Worm (Caenorhabditis elegans) whole organism, L3 larva: ENCODE results near the gene T28D6.4.

Experiments
- R02D3.7 ChIP-seq: fragments of 150-350 bp; optimal IDR thresholded peaks from 2 replicates; lab custom pipeline; 2014; ENCODE audit warnings: missing biosample characterization, missing genetic modification characterization
- ZK546.5 ChIP-seq: sonication (generic microtip); optimal IDR thresholded peaks from 2 replicates; lab custom pipeline; 2017; ENCODE audit warnings: missing biosample characterization, missing genetic modification characterization
- aly-2 ChIP-seq: fragments of 150-350 bp; optimal IDR thresholded peaks from 2 replicates; lab custom pipeline; 2014; ENCODE audit warnings: missing biosample characterization, missing genetic modification characterization
- ama-1 ChIP-seq: fragments of 150-350 bp; optimal IDR thresholded peaks from 2 replicates; lab custom pipeline; 2018
- ceh-16 ChIP-seq: sonication (generic microtip); optimal IDR thresholded peaks from 2 replicates; lab custom pipeline; 2017; ENCODE audit warnings: missing biosample characterization, missing genetic modification characterization
- ceh-28 ChIP-seq: fragments of 150-350 bp; optimal IDR thresholded peaks from 2 replicates; lab custom pipeline; 2014; ENCODE audit warnings: missing biosample characterization, missing genetic modification reagents, missing genetic modification characterization
- ceh-82 ChIP-seq: fragments of 150-350 bp; optimal IDR thresholded peaks from 2 replicates; lab custom pipeline; 2014; ENCODE audit warnings: missing biosample characterization, missing genetic modification characterization
- ceh-9 ChIP-seq: sonication (generic microtip); optimal IDR thresholded peaks from 2 replicates; lab custom pipeline; 2018; ENCODE audit warnings: missing biosample characterization, missing genetic modification characterization
- daf-12 ChIP-seq: fragments of 150-350 bp; optimal IDR thresholded peaks from 2 replicates; lab custom pipeline; 2014; ENCODE audit warnings: missing biosample characterization, missing genetic modification reagents, missing genetic modification characterization
- egl-27 ChIP-seq: sonication (generic microtip); optimal IDR thresholded peaks from 4 replicates; lab custom pipeline; 2017; ENCODE audit warnings: missing biosample characterization, missing genetic modification reagents, missing genetic modification characterization
- egl-5 ChIP-seq: fragments of 150-350 bp; optimal IDR thresholded peaks from 2 replicates; lab custom pipeline; 2017; ENCODE audit warnings: missing biosample characterization, missing genetic modification reagents, missing genetic modification characterization, inconsistent platforms
- elt-1 ChIP-seq: fragments of 150-350 bp; optimal IDR thresholded peaks from 2 replicates; lab custom pipeline; 2014; ENCODE audit warnings: missing biosample characterization, missing genetic modification characterization
- elt-2 ChIP-seq: sonication (generic microtip); optimal IDR thresholded peaks from 2 replicates; lab custom pipeline; 2016; ENCODE audit warnings: missing genetic modification reagents, mild to moderate bottlenecking, missing genetic modification characterization, missing compliant biosample characterization
- elt-3 ChIP-seq, 3 experiments: fragments of 150-350 bp in 1 of 3; sonication (generic microtip) in 2 of 3; optimal IDR thresholded peaks; 2 replicates in 2 of 3; 4 replicates in 1 of 3; lab custom pipeline; 2014 to 2017; ENCODE audit warnings: missing biosample characterization in 3 of 3, missing genetic modification characterization in 3 of 3
- eor-1 ChIP-seq, 2 experiments: fragments of 150-350 bp; optimal IDR thresholded peaks; 2 replicates each; lab custom pipeline; 2014 to 2018; ENCODE audit warnings: missing biosample characterization in 2 of 2, missing genetic modification characterization in 2 of 2
- fkh-10 ChIP-seq: sonication (generic microtip); optimal IDR thresholded peaks from 2 replicates; lab custom pipeline; 2017; ENCODE audit warnings: missing biosample characterization, missing genetic modification reagents, missing genetic modification characterization
- fkh-2 ChIP-seq: fragments of 150-350 bp; optimal IDR thresholded peaks from 2 replicates; lab custom pipeline; 2014; ENCODE audit warnings: missing biosample characterization, missing genetic modification reagents, missing genetic modification characterization
- fos-1 ChIP-seq: fragments of 150-350 bp; optimal IDR thresholded peaks from 2 replicates; lab custom pipeline; 2014; ENCODE audit warnings: missing biosample characterization, missing genetic modification characterization
- hmg-11 ChIP-seq: sonication (generic microtip); optimal IDR thresholded peaks from 2 replicates; lab custom pipeline; 2016; ENCODE audit warnings: missing genetic modification characterization, missing compliant biosample characterization
- jun-1 ChIP-seq: fragments of 150-350 bp; optimal IDR thresholded peaks from 2 replicates; lab custom pipeline; 2014; ENCODE audit warnings: missing biosample characterization, missing genetic modification reagents, missing genetic modification characterization
- lin-15B ChIP-seq: fragments of 150-350 bp; optimal IDR thresholded peaks from 2 replicates; lab custom pipeline; 2014; ENCODE audit warnings: missing biosample characterization, missing genetic modification characterization
- lin-39 ChIP-seq: fragments of 150-350 bp; optimal IDR thresholded peaks from 2 replicates; lab custom pipeline; 2018; ENCODE audit warnings: missing biosample characterization, missing genetic modification reagents, missing genetic modification characterization
- lsy-12 ChIP-seq: sonication (generic microtip); optimal IDR thresholded peaks from 2 replicates; lab custom pipeline; 2016; ENCODE audit warnings: mild to moderate bottlenecking, missing genetic modification characterization, missing compliant biosample characterization
- mdl-1 ChIP-seq: fragments of 150-350 bp; optimal IDR thresholded peaks from 2 replicates; lab custom pipeline; 2014; ENCODE audit warnings: missing biosample characterization, missing genetic modification characterization
- mml-1 ChIP-seq: fragments of 150-350 bp; sonication (generic microtip); optimal IDR thresholded peaks from 3 replicates; lab custom pipeline; 2014; ENCODE audit warnings: missing biosample characterization, missing genetic modification characterization
- nfya-1 ChIP-seq: sonication (generic microtip); optimal IDR thresholded peaks from 2 replicates; lab custom pipeline; 2017; ENCODE audit warnings: missing genetic modification characterization, mild to moderate bottlenecking, missing compliant biosample characterization, antibody characterized with exemption, moderate library complexity; ENCODE audit not compliant: insufficient read depth
- nhr-11 ChIP-seq: fragments of 150-350 bp; optimal IDR thresholded peaks from 2 replicates; lab custom pipeline; 2014; ENCODE audit warnings: missing biosample characterization, missing genetic modification characterization
- nhr-12 ChIP-seq: fragments of 150-350 bp; optimal IDR thresholded peaks from 2 replicates; lab custom pipeline; 2014; ENCODE audit warnings: missing biosample characterization, missing genetic modification characterization
- nhr-23 ChIP-seq: fragments of 150-350 bp; optimal IDR thresholded peaks from 2 replicates; lab custom pipeline; 2014; ENCODE audit warnings: missing biosample characterization, missing genetic modification reagents, missing genetic modification characterization
- nhr-237 ChIP-seq: fragments of 150-350 bp; optimal IDR thresholded peaks from 2 replicates; lab custom pipeline; 2014; ENCODE audit warnings: missing biosample characterization, missing genetic modification characterization
- nhr-25 ChIP-seq: sonication (generic microtip); optimal IDR thresholded peaks from 2 replicates; lab custom pipeline; 2017; ENCODE audit warnings: missing biosample characterization, missing genetic modification characterization
- nhr-28 ChIP-seq: fragments of 150-350 bp; optimal IDR thresholded peaks from 2 replicates; lab custom pipeline; 2014; ENCODE audit warnings: missing biosample characterization, missing genetic modification characterization
- nhr-43 ChIP-seq: sonication (generic microtip); optimal IDR thresholded peaks from 2 replicates; lab custom pipeline; 2016; ENCODE audit warnings: mild to moderate bottlenecking, missing genetic modification characterization, missing compliant biosample characterization; ENCODE audit not compliant: poor library complexity, severe bottlenecking
- nhr-67 ChIP-seq: fragments of 150-350 bp; optimal IDR thresholded peaks from 2 replicates; lab custom pipeline; 2014; ENCODE audit warnings: missing biosample characterization, missing genetic modification characterization
- nhr-76 ChIP-seq: fragments of 150-350 bp; sonication (generic microtip); optimal IDR thresholded peaks from 5 replicates; lab custom pipeline; 2014; ENCODE audit warnings: missing biosample characterization, missing genetic modification characterization
- nhr-77 ChIP-seq: fragments of 150-350 bp; optimal IDR thresholded peaks from 2 replicates; lab custom pipeline; 2014; ENCODE audit warnings: missing biosample characterization, missing genetic modification characterization
- pha-4 ChIP-seq: fragments of 150-350 bp; optimal IDR thresholded peaks from 2 replicates; lab custom pipeline; 2014; ENCODE audit warnings: missing biosample characterization, missing genetic modification reagents, missing genetic modification characterization
- pqm-1 ChIP-seq: fragments of 150-350 bp; optimal IDR thresholded peaks from 2 replicates; lab custom pipeline; 2017; ENCODE audit warnings: missing biosample characterization, missing genetic modification characterization, inconsistent platforms
- sea-2 ChIP-seq: fragments of 150-350 bp; sonication (generic microtip); optimal IDR thresholded peaks from 4 replicates; lab custom pipeline; 2014; ENCODE audit warnings: missing biosample characterization, missing genetic modification reagents, missing genetic modification characterization
- skn-1 ChIP-seq: fragments of 150-350 bp; optimal IDR thresholded peaks from 2 replicates; lab custom pipeline; 2014; ENCODE audit warnings: missing biosample characterization, missing genetic modification characterization
- snpc-4 ChIP-seq: fragments of 150-350 bp; optimal IDR thresholded peaks from 2 replicates; lab custom pipeline; 2014; ENCODE audit warnings: missing biosample characterization, missing genetic modification characterization
- tbx-2 ChIP-seq: sonication (generic microtip); optimal IDR thresholded peaks from 2 replicates; lab custom pipeline; 2016; ENCODE audit warnings: mild to moderate bottlenecking, missing genetic modification characterization, missing compliant biosample characterization
- unc-39 ChIP-seq: sonication (generic microtip); optimal IDR thresholded peaks from 4 replicates; lab custom pipeline; 2017; ENCODE audit warnings: missing biosample characterization, missing genetic modification characterization
- unc-62 ChIP-seq: fragments of 150-350 bp; sonication (generic microtip); optimal IDR thresholded peaks from 4 replicates; lab custom pipeline; 2014; ENCODE audit warnings: missing biosample characterization, missing genetic modification reagents, missing genetic modification characterization
- zag-1 ChIP-seq: fragments of 150-350 bp; optimal IDR thresholded peaks from 2 replicates; lab custom pipeline; 2014; ENCODE audit warnings: missing biosample characterization, missing genetic modification characterization
- ztf-11 ChIP-seq: fragments of 150-350 bp; optimal IDR thresholded peaks from 2 replicates; lab custom pipeline; 2014; ENCODE audit warnings: missing biosample characterization, missing genetic modification characterization
- ztf-4 ChIP-seq: fragments of 150-350 bp; optimal IDR thresholded peaks from 2 replicates; lab custom pipeline; 2014; ENCODE audit warnings: missing biosample characterization, missing genetic modification characterization

T28D6.4 gene

DNA sequence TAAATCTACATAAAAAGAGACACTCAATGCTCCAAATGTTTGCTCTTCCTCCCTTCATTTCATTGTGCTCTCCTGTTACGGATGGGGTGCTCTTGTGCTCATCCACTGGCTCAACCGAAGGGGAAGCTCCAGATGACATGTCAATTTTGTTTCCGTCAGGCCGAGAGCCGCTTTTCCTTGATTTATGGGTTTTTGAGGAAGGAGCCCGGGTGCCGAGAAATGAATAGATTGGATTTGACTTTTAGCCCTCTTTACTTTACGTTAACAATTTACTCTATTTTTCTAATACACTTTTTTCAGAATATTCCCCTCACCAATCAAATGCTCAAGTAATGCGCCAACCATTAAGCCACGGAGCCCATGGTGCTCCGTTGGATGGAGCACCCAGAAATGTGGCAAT, at the start of gene T28D6.4:
Gene T28D6.4, plus strand, starts transcription at position 301 of the 400 bp plus-strand sequence.
- TF ChIP-seq fkh-10 (GFP tag; lab: Kevin White, UChicago) (no peak), ceh-82 (tag; lab: Kevin White, UChicago) (no peak), unc-39 (tag; lab: Kevin White, UChicago) (no peak), lin-39 (tag; lab: Kevin White, UChicago) (peak; percentile 4), nhr-77 (tag; lab: Kevin White, UChicago) (no peak), egl-5 (no peak)
- TF ChIP-seq, all 47 proteins: peak for 1

DNA sequence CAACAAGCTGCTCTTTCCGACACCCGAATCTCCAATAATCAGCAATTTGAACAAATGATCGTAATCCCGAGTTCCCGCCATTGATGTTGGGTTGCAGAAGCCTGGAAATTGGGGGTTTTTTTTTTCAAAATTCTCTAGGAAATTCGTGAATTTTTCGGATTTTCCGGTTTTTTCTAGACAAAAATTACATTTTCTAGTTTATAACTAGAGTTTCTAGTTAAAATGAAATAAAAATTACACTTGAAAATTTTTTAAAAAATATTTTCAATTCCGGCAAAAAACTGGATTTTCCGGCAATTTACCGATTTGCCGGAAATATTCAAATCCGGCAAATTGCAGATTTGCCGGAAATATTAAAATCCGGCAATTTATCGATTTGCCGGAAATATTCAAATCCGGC, 48.8 kb upstream of the T28D6.4 start, which contains the start of gene rab-35:
Gene rab-35, minus strand, starts transcription at position 101 of the 400 bp plus-strand sequence.
- TF ChIP-seq nhr-12 (no peak), mml-1 (tag; lab: Kevin White, UChicago) (no peak), fkh-2 (no peak), daf-12 (tag; lab: Kevin White, UChicago) (no peak), unc-39 (tag; lab: Kevin White, UChicago) (no peak), fkh-10 (GFP tag; lab: Kevin White, UChicago) (no peak), nhr-28 (tag; lab: Kevin White, UChicago) (no peak), sea-2 (GFP tag; lab: Kevin White, UChicago) (no peak), ceh-16 (tag; lab: Kevin White, UChicago) (no peak), ztf-11 (no peak), ceh-82 (tag; lab: Kevin White, UChicago) (no peak), zag-1 (tag; lab: Kevin White, UChicago) (no peak)

DNA sequence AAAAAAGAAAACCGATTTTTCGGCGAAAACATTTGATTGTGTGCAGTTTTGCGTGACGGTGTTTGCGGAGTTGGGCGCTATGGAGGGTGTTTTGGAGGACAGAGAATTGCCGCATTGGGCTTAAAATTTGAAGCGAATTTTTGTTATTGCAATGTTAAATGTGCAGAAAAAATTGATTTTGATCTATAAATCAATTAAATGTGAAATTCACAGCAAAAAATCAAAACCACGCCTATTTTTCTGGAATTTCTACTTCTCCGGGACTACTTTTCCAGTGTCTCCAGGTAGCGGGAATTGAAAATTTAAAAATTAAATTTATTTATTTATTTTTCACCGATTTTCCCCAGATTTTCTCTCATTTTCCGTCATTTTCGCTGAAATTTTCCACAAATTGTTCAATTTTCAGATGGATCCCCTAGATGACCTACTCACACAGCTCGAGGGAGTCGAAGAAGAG, 43.1 kb upstream of the T28D6.4 start, which contains the start of gene mcm-10:
Gene mcm-10, plus strand, starts transcription at position 407 of the 457 bp plus-strand sequence.
- TF ChIP-seq ceh-28 (tag; lab: Kevin White, UChicago) (peak; percentile 35), mml-1 (tag; lab: Kevin White, UChicago) (no peak), pha-4 (tag; lab: Kevin White, UChicago) (peak; percentile 23), fkh-2 (no peak), fkh-10 (GFP tag; lab: Kevin White, UChicago) (peak; percentile 45), unc-62 (GFP tag; lab: Kevin White, UChicago) (no peak), ztf-11 (no peak), mdl-1 (tag; lab: Kevin White, UChicago) (no peak), ceh-9 (tag; lab: Kevin White, UChicago) (no peak), lsy-12 (tag; lab: Kevin White, UChicago) (no peak), eor-1 (tag; optimal IDR thresholded peaks at IDR 0.05; lab: Kevin White, UChicago) (no peak), nfya-1 (tag; lab: Kevin White, UChicago) (peak; percentile 67), fos-1 (tag; lab: Kevin White, UChicago) (no peak), sea-2 (GFP tag; lab: Kevin White, UChicago) (no peak), daf-12 (tag; lab: Kevin White, UChicago) (no peak), elt-1 (no peak), pqm-1 (peak; percentile 12), lin-15B (tag; lab: Kevin White, UChicago) (peak; percentile 72), ceh-16 (tag; lab: Kevin White, UChicago) (no peak), ZK546.5 (tag; lab: Kevin White, UChicago) (no peak), nhr-77 (tag; lab: Kevin White, UChicago) (no peak), ztf-4 (tag; lab: Kevin White, UChicago) (no peak), ceh-82 (tag; lab: Kevin White, UChicago) (no peak), nhr-43 (no peak), elt-2 (peak; percentile 38), nhr-25 (tag; lab: Kevin White, UChicago) (peak; percentile 46), nhr-23 (peak; percentile 39), skn-1 (tag; lab: Kevin White, UChicago) (peak; percentile 36), egl-27 (no peak), lin-39 (tag; lab: Kevin White, UChicago) (peak; percentile 43), snpc-4 (tag; lab: Kevin White, UChicago) (no peak), unc-39 (tag; lab: Kevin White, UChicago) (no peak), nhr-11 (tag; lab: Kevin White, UChicago) (no peak), aly-2 (tag; lab: Kevin White, UChicago) (no peak), zag-1 (tag; lab: Kevin White, UChicago) (no peak), egl-5 (peak; percentile 20), jun-1 (tag; lab: Kevin White, UChicago) (peak; percentile 63), R02D3.7 (tag; lab: Kevin White, UChicago) (peak; percentile 18), hmg-11 (peak; percentile 83), nhr-237 (no peak), nhr-12 (no peak), nhr-76 (tag; lab: Kevin White, UChicago) (no peak), ama-1 (peak; percentile 11), tbx-2 (tag; lab: Kevin White, UChicago) (no peak), nhr-28 (tag; lab: Kevin White, UChicago) (no peak), nhr-67 (tag; lab: Kevin White, UChicago) (no peak), elt-3 (tag; optimal IDR thresholded peaks at IDR 0.05; lab: Kevin White, UChicago) (no peak)
- TF ChIP-seq, all 47 proteins: peak for 16
